In the genomic region with DNA sequence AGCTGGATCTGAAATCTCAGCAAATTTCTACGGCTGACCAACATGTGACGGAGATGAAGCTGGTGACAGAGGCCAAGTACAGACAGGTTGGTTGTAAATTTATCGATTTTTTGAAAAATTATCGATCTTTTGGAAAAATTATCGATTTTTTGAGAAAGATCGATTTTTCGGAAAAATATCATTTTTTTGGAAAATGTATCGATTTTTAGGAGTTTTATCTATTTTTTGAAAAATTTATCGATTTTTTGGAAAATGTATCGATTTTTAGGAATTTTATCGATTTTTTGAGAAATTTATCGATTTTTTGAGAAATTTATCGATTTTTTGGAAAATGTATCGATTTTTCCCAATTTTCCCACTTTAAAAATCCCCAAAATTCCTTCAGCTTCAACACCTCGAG, we compare ENCODE assay signal across 6 worm cellular contexts.
TF ChIP-seq lines count a peak whose summit lies in the region.

No protein-coding gene starts in this region.

TF ChIP-seq in whole organism, L1 larva, 84 proteins besides CTCF, POLR2A, EP300 and RAD21:
- TF ChIP-seq nhr-76 (tag; optimal IDR thresholded peaks at IDR 0.05; lab: Kevin White, UChicago) (no peak), sptf-1 (tag; optimal IDR thresholded peaks at IDR 0.05; lab: Kevin White, UChicago) (peak; percentile 19)

TF ChIP-seq in whole organism, L3 larva, 47 proteins besides CTCF, POLR2A, EP300 and RAD21:
- TF ChIP-seq hmg-11 (tag; optimal IDR thresholded peaks at IDR 0.05; lab: Kevin White, UChicago) (no peak), snpc-4 (tag; optimal IDR thresholded peaks at IDR 0.05; lab: Kevin White, UChicago) (no peak), ceh-9 (tag; optimal IDR thresholded peaks at IDR 0.05; lab: Kevin White, UChicago) (no peak), ceh-28 (tag; optimal IDR thresholded peaks at IDR 0.05; lab: Kevin White, UChicago) (peak; percentile 98)

TF ChIP-seq in whole organism, L4 larva, 104 proteins besides CTCF, POLR2A, EP300 and RAD21:
- no peak for TF ChIP-seq F26F4.8 (GFP tag; conservative IDR thresholded peaks at IDR 0.05; lab: Robert Waterston, UW)
- TF ChIP-seq ceh-28 (tag; optimal IDR thresholded peaks at IDR 0.05; lab: Kevin White, UChicago): peak; percentile 98

TF ChIP-seq in whole organism, late embryonic, 69 proteins besides CTCF, POLR2A, EP300 and RAD21:
- TF ChIP-seq dmd-4 (tag; optimal IDR thresholded peaks at IDR 0.05; lab: Kevin White, UChicago; ENCODE audit: borderline replicate concordance): no peak
- TF ChIP-seq ceh-48 (tag; optimal IDR thresholded peaks at IDR 0.05; lab: Kevin White, UChicago): peak; percentile 98
- TF ChIP-seq madf-2 (tag; optimal IDR thresholded peaks at IDR 0.05; lab: Kevin White, UChicago): no peak

TF ChIP-seq in whole organism, midembryonic, 9 proteins besides CTCF, POLR2A, EP300 and RAD21:
- TF ChIP-seq klf-2 (GFP tag; conservative IDR thresholded peaks at IDR 0.05; lab: Robert Waterston, UW) (peak; percentile 17; the same call in 1 of the 2 replicates), med-1 (GFP tag; optimal IDR thresholded peaks at IDR 0.05; lab: Kevin White, UChicago; ENCODE audit: insufficient read depth) (no peak), T22C8.4 (GFP tag; IDR thresholded peaks at IDR 0.05; lab: Robert Waterston, UW) (peak; percentile 99)

TF ChIP-seq in whole organism, mixed stage, embryonic, 35 proteins besides CTCF, POLR2A, EP300 and RAD21:
- TF ChIP-seq lin-32 (GFP tag; optimal IDR thresholded peaks at IDR 0.05; lab: Kevin White, UChicago) (no peak), unc-120 (tag; optimal IDR thresholded peaks at IDR 0.05; lab: Kevin White, UChicago; ENCODE audit: poor library complexity, severe bottlenecking) (no peak), unc-39 (tag; optimal IDR thresholded peaks at IDR 0.05; lab: Kevin White, UChicago) (no peak), drap-1 (GFP tag; optimal IDR thresholded peaks at IDR 0.05; lab: Kevin White, UChicago) (peak; percentile 67), unc-62 (GFP tag; optimal IDR thresholded peaks at IDR 0.05; lab: Kevin White, UChicago) (no peak), lin-13 (tag; optimal IDR thresholded peaks at IDR 0.05; lab: Kevin White, UChicago) (no peak)
TF ChIP-seq in whole organism, mixed stage, embryonic: peak in this region for 1.
